Worm (Caenorhabditis elegans): Measurements from ENCODE around the gene C50E3.11.

The C50E3.11 gene

ce11 chrV:7622011-7622465 is 18.8 kb upstream of the C50E3.11 start, which contains the start of gene C50E3.12:
C50E3.12 (minus strand) TSS chrV:7622061.
- TF ChIP-seq Y22D7AL.16 (tag; optimal IDR thresholded peaks at IDR 0.05) (no peak), tbx-7 (tag; optimal IDR thresholded peaks at IDR 0.05) (no peak), hlh-15 (tag; optimal IDR thresholded peaks at IDR 0.05) (no peak), npax-4 (tag; optimal IDR thresholded peaks at IDR 0.05) (no peak), dmd-4 (tag; optimal IDR thresholded peaks at IDR 0.05; ENCODE audit: borderline replicate concordance) (no peak), fkh-6 (tag; optimal IDR thresholded peaks at IDR 0.05) (no peak), mec-3 (tag; optimal IDR thresholded peaks at IDR 0.05; ENCODE audit: borderline replicate concordance) (no peak), K09A11.1 (tag; optimal IDR thresholded peaks at IDR 0.05; ENCODE audit: insufficient read depth) (no peak), ceh-9 (tag; optimal IDR thresholded peaks at IDR 0.05) (no peak), elt-4 (tag; optimal IDR thresholded peaks at IDR 0.05) (no peak), ceh-34 (tag; optimal IDR thresholded peaks at IDR 0.05) (no peak), ama-1 (optimal IDR thresholded peaks at IDR 0.05) (no peak), ttx-3 (tag; optimal IDR thresholded peaks at IDR 0.05) (no peak), ceh-24 (tag; optimal IDR thresholded peaks at IDR 0.05) (no peak), ref-2 (tag; optimal IDR thresholded peaks at IDR 0.05) (no peak)

ce11 chrV:7618114-7618513 is 14.8 kb upstream of the C50E3.11 start, which contains the start of gene C50E3.15:
C50E3.15 (plus strand) TSS chrV:7618414.
- TF ChIP-seq pag-3 (tag; optimal IDR thresholded peaks at IDR 0.05; ENCODE audit: borderline replicate concordance) = no peak

- no peak for TF ChIP-seq fkh-10 (GFP tag; optimal IDR thresholded peaks at IDR 0.05)
- no peak for TF ChIP-seq ztf-16 (tag; optimal IDR thresholded peaks at IDR 0.05)
- no peak for TF ChIP-seq K09A11.1 (tag; optimal IDR thresholded peaks at IDR 0.05; ENCODE audit: insufficient read depth)
- no peak for TF ChIP-seq elt-2 (tag; optimal IDR thresholded peaks at IDR 0.05)
- TF ChIP-seq ceh-30 (tag; optimal IDR thresholded peaks at IDR 0.05) = no peak
- TF ChIP-seq mec-3 (tag; optimal IDR thresholded peaks at IDR 0.05; ENCODE audit: borderline replicate concordance) = no peak
- TF ChIP-seq zip-5 (tag; optimal IDR thresholded peaks at IDR 0.05) = no peak
- TF ChIP-seq ceh-24 (tag; optimal IDR thresholded peaks at IDR 0.05) = no peak
- no peak for TF ChIP-seq K02D7.2 (tag; optimal IDR thresholded peaks at IDR 0.05)
- TF ChIP-seq ceh-6 (GFP tag; optimal IDR thresholded peaks at IDR 0.05) = no peak
- TF ChIP-seq pag-3 (tag; optimal IDR thresholded peaks at IDR 0.05; ENCODE audit: borderline replicate concordance) = no peak
- TF ChIP-seq unc-3 (GFP tag; conservative IDR thresholded peaks at IDR 0.05) = no peak
- no peak for TF ChIP-seq unc-3 (tag; optimal IDR thresholded peaks at IDR 0.05)
- TF ChIP-seq ama-1 (optimal IDR thresholded peaks at IDR 0.05) = no peak
Measured at ce11 chrV:7612044-7612443, 8.8 kb upstream of the C50E3.11 start, which contains the start of gene clec-215. clec-215 (plus strand) TSS chrV:7612344.

ce11 chrV:7609698-7610420 is 6.6 kb upstream of the C50E3.11 start, which contains the start of the genes folt-3 and clec-214:
folt-3 (minus strand) TSS chrV:7609748.
clec-214 (plus strand) TSS chrV:7610370.
- TF ChIP-seq unc-42 (tag; optimal IDR thresholded peaks at IDR 0.05) = no peak
- TF ChIP-seq pag-3 (tag; optimal IDR thresholded peaks at IDR 0.05; ENCODE audit: borderline replicate concordance) = no peak
- TF ChIP-seq fkh-10 (GFP tag; optimal IDR thresholded peaks at IDR 0.05) = no peak
- TF ChIP-seq ref-2 (tag; optimal IDR thresholded peaks at IDR 0.05) = no peak
- no peak for TF ChIP-seq fax-1 (tag; optimal IDR thresholded peaks at IDR 0.05)
- TF ChIP-seq Y22D7AL.16 (tag; optimal IDR thresholded peaks at IDR 0.05) = no peak
- no peak for TF ChIP-seq K09A11.1 (tag; optimal IDR thresholded peaks at IDR 0.05; ENCODE audit: insufficient read depth)
- no peak for TF ChIP-seq rnt-1 (tag; optimal IDR thresholded peaks at IDR 0.05)
- TF ChIP-seq pros-1 (tag; optimal IDR thresholded peaks at IDR 0.05) = no peak

ce11 chrV:7604858-7605257 is 1.6 kb upstream of the C50E3.11 start, which contains the start of gene clec-213:
clec-213 (plus strand) TSS chrV:7605158.
- TF ChIP-seq pha-4 (tag; optimal IDR thresholded peaks at IDR 0.05) (no peak), lin-11 (tag; optimal IDR thresholded peaks at IDR 0.05) (no peak), rnt-1 (tag; optimal IDR thresholded peaks at IDR 0.05) (no peak), ceh-9 (tag; optimal IDR thresholded peaks at IDR 0.05) (no peak), ceh-31 (tag; optimal IDR thresholded peaks at IDR 0.05) (no peak)
